Fruit fly (Drosophila melanogaster) whole organism, larva: ENCODE measurements around the gene CG17028.

Experiments used
- noc ChIP-seq: fragments of 200-800 bp; sonication (Bioruptor generic); optimal IDR thresholded peaks from 3 replicates; lab custom pipeline; 2019; ENCODE audit warnings: missing biosample characterization, mild to moderate bottlenecking, missing genetic modification characterization, moderate library complexity

The CG17028 gene

DNA sequence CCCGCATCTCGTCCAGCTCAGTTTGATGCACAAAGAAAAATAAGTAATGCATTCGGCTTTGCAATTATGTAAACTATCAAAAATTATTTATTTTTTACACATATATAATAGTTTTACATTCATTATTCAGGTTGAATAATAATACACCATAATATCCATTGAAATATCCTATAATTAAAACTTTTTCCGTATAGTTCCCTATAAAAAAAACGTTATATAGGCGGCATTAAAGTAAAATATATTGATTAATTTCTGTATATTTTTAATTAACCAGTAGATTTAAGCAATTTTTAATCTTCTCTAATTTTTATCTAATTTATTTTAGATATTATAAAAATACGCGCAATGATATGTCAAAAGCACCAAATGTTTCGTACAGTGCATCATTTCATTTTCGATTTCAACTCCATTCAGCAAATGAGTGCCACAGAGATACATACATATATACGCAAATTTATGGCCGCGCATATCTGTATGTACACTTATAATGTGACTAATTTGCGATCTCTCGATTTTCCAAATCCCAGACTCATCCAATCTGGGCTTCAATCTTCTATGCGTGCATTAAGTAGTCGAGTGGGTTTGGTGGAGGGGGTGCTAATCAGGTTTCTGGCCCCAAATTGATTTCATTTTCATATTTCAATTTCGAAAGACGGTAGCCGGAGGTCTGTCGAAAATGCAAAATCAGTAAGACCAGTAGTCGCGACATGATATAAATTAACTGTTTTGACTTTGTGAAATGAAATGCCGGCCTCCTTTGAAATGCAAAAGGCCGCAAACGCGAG, 35.1 kb downstream of the CG17028 start:
- no peak for TF ChIP-seq noc (tag; lab: Kevin White, UChicago)

DNA sequence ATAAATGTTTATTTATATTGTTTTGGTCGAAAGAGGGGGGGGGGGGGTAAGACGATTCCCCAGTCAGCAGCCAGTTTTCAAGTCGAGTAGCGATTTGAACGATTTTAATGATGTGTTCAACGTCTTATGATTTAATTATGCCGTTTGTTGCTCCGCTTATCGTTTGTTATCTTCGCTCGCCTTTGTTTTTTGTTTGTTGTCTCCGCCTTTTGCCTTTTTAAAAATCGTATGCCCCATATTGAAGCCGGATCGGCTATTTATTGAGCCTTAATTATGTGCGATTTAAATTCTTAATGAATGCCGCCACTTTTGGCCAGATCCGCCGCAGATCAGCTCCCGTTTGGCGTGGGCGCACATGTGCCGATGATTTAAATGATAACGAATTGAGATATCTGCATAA, 36.2 kb downstream of the CG17028 start:
- TF ChIP-seq noc (tag; lab: Kevin White, UChicago) = peak; percentile 5

DNA sequence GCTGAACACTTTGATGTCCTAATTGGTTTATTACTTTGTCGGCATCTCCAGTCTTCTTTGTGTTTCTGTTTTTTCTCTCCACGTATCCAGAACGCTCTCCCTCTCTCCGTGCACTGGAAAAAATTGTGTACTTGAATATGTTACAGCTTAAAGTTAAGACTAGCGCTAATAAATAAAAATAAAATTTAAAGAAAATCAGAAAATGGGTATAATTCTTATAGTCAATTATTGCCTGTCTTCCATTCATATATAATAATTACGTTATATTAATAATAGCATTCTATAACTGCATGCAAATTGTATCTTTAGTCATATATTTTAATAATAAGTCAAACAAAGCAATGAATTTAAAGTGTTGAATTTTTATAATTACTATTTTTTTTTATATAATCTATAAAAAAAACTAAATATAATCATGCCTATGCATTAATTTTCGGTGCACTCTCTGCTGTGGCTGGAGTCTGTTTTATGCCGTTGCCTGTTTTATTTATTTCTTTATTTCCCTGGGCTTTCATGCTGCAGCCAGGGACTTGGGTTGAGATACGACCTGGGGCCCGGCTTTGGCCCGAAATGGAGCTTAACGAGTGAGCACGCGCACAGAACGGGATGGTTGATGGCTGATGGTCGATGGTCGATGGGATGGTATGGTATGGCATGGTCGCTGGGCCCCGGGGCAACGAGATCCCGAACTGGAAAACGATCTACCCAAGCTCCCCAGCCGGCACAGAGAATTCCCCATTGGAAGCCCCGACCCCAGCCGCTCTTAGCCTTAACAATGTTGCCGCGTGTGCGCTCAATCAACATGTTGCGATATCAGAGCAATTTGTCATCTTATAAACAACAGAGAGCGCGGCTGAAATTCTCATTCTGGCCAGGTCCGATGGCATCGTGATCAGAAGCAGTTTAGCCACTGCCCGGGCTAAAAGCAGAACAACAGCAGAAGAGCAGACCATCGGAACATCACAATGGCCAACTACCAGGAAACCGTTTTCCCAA, 37.7 kb downstream of the CG17028 start:
- no peak for TF ChIP-seq noc (tag; lab: Kevin White, UChicago)

DNA sequence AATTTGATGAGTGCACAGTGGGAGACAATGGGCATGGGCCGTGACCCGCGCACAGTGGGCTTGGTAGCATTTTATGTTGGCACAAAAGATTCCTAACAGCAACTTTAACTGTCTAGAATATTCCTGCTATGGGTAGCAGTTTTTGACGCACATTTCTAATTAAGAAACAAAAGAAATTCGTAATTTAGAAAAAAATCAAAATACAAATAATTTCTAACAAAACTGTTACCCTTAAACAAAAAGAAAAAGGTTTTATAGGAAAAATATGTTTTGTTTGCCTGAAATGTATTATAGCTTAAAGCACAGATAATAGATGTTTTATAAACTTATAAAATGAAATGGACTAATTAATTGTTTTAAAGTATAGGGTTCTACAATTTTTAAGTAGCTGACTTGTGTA, 38.6 kb downstream of the CG17028 start:
- no peak for TF ChIP-seq noc (tag; lab: Kevin White, UChicago)

DNA sequence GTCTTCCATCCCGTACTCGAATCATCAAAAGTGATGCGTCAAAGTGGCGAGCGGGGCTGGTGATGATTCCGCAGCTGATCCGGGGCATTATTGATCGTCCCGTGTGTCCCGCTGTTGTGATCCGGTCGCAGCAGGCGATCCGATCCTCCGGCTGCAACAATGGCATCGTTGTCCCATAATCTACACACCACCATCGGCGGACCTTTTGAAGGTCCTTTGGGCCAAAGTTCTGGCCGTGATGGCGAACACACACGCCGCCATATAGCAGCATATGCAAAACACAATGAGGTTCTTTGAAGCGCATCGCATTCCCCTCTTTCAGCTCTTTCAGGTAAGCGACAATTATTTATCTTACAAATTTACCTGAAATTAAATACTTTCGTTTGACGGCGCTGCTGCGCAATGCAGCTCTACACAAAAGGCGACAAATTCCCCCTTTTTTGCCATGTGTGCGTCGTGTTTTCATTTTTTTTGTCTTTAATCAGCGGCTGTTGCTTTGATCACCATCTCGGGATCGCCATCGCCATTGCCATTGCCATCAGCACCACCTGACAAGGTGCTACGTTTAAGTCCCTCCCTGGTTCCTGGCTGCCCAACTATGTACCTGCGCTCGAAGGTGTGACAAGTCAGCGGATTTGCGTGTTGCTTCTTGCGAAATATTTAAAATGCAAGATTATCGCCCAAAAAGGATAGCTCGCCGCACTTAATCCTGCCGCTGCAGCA, 39.4 kb downstream of the CG17028 start:
- no peak for TF ChIP-seq noc (tag; lab: Kevin White, UChicago)

DNA sequence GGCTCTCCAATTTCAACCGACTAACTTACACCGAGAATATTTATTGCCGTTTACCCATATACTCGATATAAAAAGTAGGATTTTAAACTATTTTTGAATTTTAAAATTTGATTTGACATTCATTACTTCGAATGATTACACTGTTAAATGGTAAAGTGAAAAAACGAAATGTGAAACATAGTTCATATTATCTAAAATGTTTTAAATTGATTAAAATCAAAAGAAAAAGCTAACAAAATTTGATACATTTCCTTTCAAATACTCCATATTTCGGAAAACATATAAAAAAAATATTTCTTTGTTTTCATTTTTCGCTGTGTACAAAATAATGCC, 39.9 kb downstream of the CG17028 start:
- no peak for TF ChIP-seq noc (tag; lab: Kevin White, UChicago)

DNA sequence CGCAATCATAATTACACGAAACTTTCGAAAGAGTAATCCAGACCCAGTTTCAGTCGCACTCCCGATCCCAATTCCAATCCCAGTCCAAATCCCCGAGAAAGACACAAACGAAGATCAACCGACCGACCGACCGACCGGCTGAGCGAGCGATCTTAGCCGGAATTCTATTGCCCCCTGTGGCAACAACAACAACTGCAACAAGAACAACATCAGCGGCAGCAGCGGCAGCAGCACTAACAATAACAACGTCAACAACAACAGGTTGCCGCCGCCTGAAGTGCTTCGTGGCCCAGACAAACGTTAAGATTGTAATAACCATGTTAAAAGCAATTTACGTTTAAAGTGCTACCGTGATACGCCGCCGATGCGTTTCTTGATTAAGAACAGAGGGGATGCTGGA, 40.4 kb downstream of the CG17028 start:
- TF ChIP-seq noc (tag; lab: Kevin White, UChicago) = no peak

DNA sequence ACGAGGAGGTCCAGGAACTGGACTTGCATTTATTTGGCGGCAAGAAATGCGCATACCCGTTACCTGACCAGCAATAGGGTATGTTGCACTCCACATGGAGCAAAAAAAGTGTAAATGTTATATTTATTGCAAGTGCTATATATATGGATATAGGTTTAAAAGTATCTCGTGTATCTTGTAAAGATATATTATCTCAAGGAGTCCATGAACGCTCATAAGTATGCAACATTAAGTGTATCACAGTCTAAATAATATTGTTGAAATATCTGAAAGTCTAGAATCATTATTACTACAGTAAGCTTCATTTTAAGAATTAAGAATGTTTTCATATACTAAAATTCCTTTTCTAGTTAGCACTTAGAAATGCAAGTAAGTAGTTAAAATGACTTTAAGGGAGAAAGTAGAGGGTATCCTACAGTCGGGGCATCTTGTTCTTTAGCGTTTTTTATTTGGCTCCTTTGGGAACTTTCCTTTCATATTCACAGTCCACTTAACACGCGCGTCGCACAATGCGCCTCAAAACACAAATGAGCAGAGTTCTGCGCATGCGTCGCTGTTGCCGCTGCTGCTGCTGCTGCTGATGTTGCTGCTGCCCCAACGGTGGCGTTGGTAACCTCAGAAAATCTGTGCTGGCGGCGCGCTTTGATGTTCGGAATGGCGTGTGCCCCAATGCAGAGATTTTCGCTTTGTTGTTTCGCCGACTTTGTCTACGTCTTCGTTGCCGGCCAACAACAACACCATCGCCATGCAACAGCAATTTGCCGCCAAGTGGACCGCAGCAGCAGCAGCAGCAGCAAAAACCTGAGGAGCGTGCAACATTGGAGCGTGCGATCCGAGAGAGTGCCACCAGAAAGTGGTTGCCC, 41.1 kb downstream of the CG17028 start:
- no peak for TF ChIP-seq noc (tag; lab: Kevin White, UChicago)

DNA sequence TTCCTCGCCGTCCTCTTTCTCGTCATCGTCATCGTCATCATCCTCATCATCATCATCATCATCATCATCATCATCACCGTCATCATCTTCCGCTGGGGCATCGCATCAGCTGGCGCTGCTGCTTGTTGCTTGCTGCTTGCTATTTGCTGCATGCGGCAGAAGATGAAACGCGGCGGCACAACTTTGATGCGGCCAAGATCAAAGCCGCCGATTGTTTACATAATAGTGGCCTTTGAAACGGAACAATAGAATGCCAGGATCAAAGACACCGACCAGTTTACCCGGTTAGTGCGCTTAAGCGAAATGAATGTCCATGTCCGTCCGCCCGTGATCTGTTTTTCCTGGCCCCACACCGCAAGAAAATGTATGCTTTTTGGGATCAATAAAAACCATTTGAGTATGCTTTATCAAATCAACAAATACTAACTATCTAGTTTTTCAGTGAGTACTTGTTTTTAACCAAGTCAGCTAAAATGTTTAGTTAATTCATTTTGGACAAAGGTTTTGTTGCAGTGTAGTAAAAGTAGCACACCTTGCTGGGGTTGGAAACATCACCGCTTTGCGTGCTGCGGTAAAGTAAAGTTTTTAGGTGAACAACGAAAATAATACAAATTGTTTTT, 42.9 kb downstream of the CG17028 start:
- no peak for TF ChIP-seq noc (tag; lab: Kevin White, UChicago)

DNA sequence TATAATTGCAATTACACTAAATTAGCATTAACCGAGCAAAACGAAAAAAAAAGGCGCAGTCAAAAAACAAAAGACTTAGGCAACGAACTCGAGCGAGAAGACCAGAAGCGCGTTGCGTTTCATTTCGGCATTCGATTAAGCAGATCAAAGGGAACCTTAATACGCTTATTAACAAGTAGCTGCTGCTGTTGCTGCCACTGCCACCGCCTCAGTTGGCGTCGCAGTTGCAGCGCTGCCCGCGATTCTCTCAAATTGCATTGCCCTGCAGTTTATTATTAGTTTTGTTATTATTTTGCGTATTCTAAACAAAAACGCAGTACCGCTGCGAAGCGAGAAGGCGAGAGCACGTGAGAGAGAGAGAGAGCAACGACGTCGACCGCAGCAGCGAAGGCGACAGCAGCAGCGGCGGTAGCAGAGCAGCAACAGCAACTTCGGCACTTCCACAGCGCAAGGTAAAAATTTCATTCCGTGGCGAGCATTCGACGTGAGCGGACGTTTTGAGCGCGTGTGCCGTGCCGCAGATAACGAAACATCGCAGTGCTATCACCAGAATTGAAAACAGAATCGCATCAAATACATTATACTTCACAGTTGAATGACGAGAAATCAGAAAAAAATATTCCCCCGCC, 44.8 kb downstream of the CG17028 start, which contains the start of gene Notum:
Gene Notum, plus strand, starts transcription at position 461 of the 629 bp plus-strand sequence.
- no peak for TF ChIP-seq noc (tag; lab: Kevin White, UChicago)

DNA sequence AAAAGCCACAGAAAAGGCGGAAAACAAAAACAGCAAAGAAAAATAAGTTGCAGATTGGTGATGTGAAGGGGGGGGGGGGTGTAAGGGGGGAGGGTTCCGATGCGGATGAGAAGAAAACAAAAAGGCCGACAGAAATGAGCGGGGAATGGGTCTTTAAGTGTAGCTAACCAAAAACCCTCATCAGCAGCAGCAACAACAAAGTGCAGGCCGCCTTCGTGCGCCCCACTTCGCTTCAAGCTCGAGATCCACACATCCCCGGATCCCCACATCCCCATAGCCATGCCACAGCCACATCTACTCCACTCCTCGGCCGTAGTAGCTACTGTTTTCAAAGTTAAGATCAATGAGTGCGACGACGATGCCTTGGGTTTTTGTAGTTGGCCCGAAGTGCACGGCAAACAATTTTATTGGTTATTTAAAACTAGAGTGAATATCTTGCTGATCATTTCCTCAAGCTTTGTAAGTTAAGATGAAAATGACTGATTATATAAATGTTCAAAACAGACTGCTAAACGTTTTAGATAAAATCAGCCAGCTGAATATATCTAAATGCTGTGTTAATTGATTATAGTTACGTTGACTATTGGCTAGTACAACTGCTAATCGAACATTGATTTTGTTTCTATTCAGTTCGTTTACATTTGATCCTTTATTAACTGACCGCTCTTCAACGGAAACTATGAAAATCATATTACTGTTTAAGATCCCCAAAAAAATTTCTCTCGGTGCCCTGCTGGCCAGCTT, 46.1 kb downstream of the CG17028 start:
- no peak for TF ChIP-seq noc (tag; lab: Kevin White, UChicago)

DNA sequence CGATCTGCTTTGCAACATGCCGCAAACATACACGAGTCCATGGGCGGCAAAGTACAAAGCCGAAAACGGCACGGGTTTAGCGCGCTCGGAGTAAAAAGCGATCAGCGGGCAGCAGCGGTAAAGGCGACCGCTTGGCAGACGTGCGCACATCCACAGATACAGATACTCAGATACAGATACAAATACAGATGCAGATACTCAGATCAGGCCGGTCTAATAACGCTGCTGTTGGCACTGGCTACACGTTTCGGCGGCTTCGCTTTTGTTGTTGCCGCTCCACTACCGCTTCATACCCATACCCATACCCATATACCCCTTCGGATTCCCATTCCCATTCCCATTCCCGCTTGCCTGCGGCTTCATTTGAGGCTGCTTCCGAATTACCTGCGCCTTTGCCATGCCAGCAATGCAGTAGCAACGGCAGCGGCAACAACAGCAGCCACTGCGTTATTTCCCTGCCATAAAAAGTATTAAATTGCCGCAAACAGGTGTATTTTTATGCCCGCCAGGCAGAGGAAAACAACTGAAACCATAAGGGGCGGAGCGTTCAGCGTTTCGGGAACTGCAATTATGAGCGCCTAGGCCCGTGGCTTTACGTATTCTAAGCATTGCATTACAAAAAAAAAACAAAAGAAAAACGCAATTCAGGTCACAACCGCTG, 46.8 kb downstream of the CG17028 start:
- TF ChIP-seq noc (tag; lab: Kevin White, UChicago) = no peak
